Fruit fly (Drosophila melanogaster): Measurements from ENCODE around the gene CG34273.

DNA sequence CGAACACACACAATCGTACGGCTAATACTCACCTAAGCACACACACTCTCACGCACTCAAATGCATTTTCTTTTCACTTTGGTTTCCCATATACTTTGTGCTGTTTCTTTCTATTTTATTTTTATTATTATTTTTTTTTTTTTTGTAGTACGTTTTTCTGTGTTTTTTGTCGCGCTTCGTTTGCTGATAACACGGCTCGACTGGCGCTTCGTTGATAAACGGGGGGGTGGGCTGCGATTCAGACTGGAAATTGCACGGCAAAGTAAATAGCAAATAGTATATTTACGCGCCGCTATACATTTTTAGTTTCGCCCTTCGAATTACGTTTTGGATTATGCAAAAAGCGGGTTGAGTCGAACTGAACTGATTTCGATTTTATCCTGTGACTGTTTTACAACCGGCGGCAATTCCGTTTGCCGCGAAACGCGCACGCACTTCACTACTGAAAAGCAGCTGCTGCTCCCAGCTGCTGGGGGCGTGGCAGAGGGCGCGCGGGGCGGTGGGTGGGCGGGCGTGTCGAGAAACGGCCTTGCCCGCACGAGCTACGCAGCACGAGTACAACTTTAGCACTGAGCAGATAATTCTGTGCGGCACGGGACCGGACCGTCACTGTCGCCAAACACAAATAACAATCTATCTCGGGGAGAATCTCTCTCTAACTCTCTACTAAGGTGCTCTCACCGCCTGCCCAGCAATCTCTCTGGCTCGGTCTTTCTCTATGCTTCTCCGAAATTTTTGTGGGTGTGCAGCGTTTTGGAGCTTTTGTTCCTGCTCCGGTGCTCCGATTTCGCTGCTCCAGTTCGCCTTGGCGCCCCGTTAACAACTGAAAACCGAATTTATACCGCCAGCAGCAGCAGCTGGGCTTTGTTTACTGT lies 40.9 kb downstream of the CG34273 start, which contains the start of gene Pde6:
- no peak for TF ChIP-seq Mrtf (GFP tag; IDR thresholded peaks at IDR 0.05)
- TF ChIP-seq chm (GFP tag; IDR thresholded peaks at IDR 0.05): no peak
- TF ChIP-seq btn (GFP tag; optimal IDR thresholded peaks at IDR 0.05): no peak
- no peak for TF ChIP-seq D (optimal IDR thresholded peaks at IDR 0.05)
- no peak for TF ChIP-seq D (GFP tag; optimal IDR thresholded peaks at IDR 0.05)
- TF ChIP-seq CG10654 (GFP tag; optimal IDR thresholded peaks at IDR 0.05): no peak
- no peak for TF ChIP-seq Abd-B (GFP tag; optimal IDR thresholded peaks at IDR 0.05)
- TF ChIP-seq CG30403 (GFP tag; optimal IDR thresholded peaks at IDR 0.05): no peak
- no peak for TF ChIP-seq tx (GFP tag; optimal IDR thresholded peaks at IDR 0.05)
- TF ChIP-seq HLH4C (GFP tag; IDR thresholded peaks at IDR 0.05; ENCODE audit: partially characterized antibody): no peak
- TF ChIP-seq wor (GFP tag; IDR thresholded peaks at IDR 0.05): no peak
- no peak for TF ChIP-seq cas (GFP tag; IDR thresholded peaks at IDR 0.05)
